Worm (Caenorhabditis elegans) whole organism, midembryonic: Measurements from ENCODE around the gene picc-1.

Source experiments
- T22C8.4 ChIP-seq: fragments of 200-800 bp; sonication (Bioruptor generic); IDR thresholded peaks from 2 replicates; pipeline ENCODE4 v1.3.6; 2022; ENCODE audit warnings: missing genetic modification characterization, missing compliant biosample characterization
- cog-1 ChIP-seq: sonication (generic microtip); optimal IDR thresholded peaks from 2 replicates; lab custom pipeline; 2016; ENCODE audit warnings: missing genetic modification characterization, missing compliant biosample characterization
- flt-1 ChIP-seq: fragments of 200-800 bp; sonication (Bioruptor generic); IDR thresholded peaks from 2 replicates; pipeline ENCODE4 v1.3.6; 2022; ENCODE audit warnings: missing genetic modification characterization, missing compliant biosample characterization
- klf-2 ChIP-seq: fragments of 200-800 bp; sonication (Bioruptor generic); conservative IDR thresholded peaks from 2 replicates; pipeline ENCODE4 v1.3.6; 2022; ENCODE audit warnings: missing genetic modification reagents, missing genetic modification characterization, missing compliant biosample characterization
- med-1 ChIP-seq: sonication (generic microtip); optimal IDR thresholded peaks from 2 replicates; lab custom pipeline; 2017; ENCODE audit warnings: missing genetic modification characterization, mild to moderate bottlenecking, missing compliant biosample characterization, antibody characterized with exemption, missing genetic modification reagents; ENCODE audit not compliant: insufficient read depth
- ref-1 ChIP-seq: fragments of 200-800 bp; sonication (Bioruptor generic); conservative IDR thresholded peaks from 2 replicates; pipeline ENCODE4 v1.3.6; 2022; ENCODE audit warnings: missing genetic modification reagents, missing genetic modification characterization, missing compliant biosample characterization
- tab-1 ChIP-seq: fragments of 200-800 bp; sonication (Bioruptor generic); IDR thresholded peaks from 2 replicates; pipeline ENCODE4 v1.3.6; 2022; ENCODE audit warnings: missing genetic modification characterization, missing compliant biosample characterization
- ztf-23 ChIP-seq: fragments of 200-800 bp; sonication (Bioruptor generic); IDR thresholded peaks from 2 replicates; pipeline ENCODE4 v1.3.6; 2022; ENCODE audit warnings: missing genetic modification reagents, missing genetic modification characterization, missing compliant biosample characterization
- ztf-29 ChIP-seq: fragments of 200-800 bp; sonication (Bioruptor generic); IDR thresholded peaks from 2 replicates; pipeline ENCODE4 v1.3.6; 2022; ENCODE audit warnings: missing genetic modification reagents, missing genetic modification characterization, missing compliant biosample characterization

picc-1 gene

ce11 chrV:5991490-5992069, 27.2 kb upstream of the picc-1 start:
- TF ChIP-seq cog-1 (tag; lab: Kevin White, UChicago): peak; percentile 60
- no peak for TF ChIP-seq ztf-29 (GFP tag; lab: Robert Waterston, UW)

- TF ChIP-seq T22C8.4 (GFP tag; lab: Robert Waterston, UW) (no peak), tab-1 (GFP tag; lab: Robert Waterston, UW) (no peak), flt-1 (GFP tag; lab: Robert Waterston, UW) (no peak), ref-1 (no peak), med-1 (no peak), ztf-23 (no peak), cog-1 (tag; lab: Kevin White, UChicago) (no peak), klf-2 (GFP tag; lab: Robert Waterston, UW) (no peak), ztf-29 (GFP tag; lab: Robert Waterston, UW) (no peak)
These were observed 23.2 kb upstream of the picc-1 start for ce11 chrV:5995598-5995997.

ce11 chrV:5996114-5996513, 22.7 kb upstream of the picc-1 start, which contains the start of gene cpg-4:
cpg-4 (plus strand) TSS chrV:5996416.
- TF ChIP-seq ref-1: no peak
- TF ChIP-seq flt-1 (GFP tag; lab: Robert Waterston, UW): no peak
- no peak for TF ChIP-seq tab-1 (GFP tag; lab: Robert Waterston, UW)
- TF ChIP-seq klf-2 (GFP tag; lab: Robert Waterston, UW): no peak
- TF ChIP-seq med-1: no peak
- TF ChIP-seq ztf-29 (GFP tag; lab: Robert Waterston, UW): no peak
- no peak for TF ChIP-seq cog-1 (tag; lab: Kevin White, UChicago)
- no peak for TF ChIP-seq ztf-23
- TF ChIP-seq T22C8.4 (GFP tag; lab: Robert Waterston, UW): no peak

ce11 chrV:6000368-6000802, 18.4 kb upstream of the picc-1 start:
- TF ChIP-seq klf-2 (GFP tag; lab: Robert Waterston, UW) (no peak), cog-1 (tag; lab: Kevin White, UChicago) (peak; percentile 88), tab-1 (GFP tag; lab: Robert Waterston, UW) (no peak)

- TF ChIP-seq ztf-29 (GFP tag; lab: Robert Waterston, UW): no peak
- no peak for TF ChIP-seq ref-1
- TF ChIP-seq med-1: no peak
- no peak for TF ChIP-seq ztf-23
- no peak for TF ChIP-seq T22C8.4 (GFP tag; lab: Robert Waterston, UW)
- TF ChIP-seq flt-1 (GFP tag; lab: Robert Waterston, UW): no peak
- no peak for TF ChIP-seq tab-1 (GFP tag; lab: Robert Waterston, UW)
- no peak for TF ChIP-seq cog-1 (tag; lab: Kevin White, UChicago)
- TF ChIP-seq klf-2 (GFP tag; lab: Robert Waterston, UW): no peak
These were observed 15.5 kb upstream of the picc-1 start, which contains the start of gene fos-1 for ce11 chrV:6003301-6003700. fos-1 (plus strand) TSS chrV:6003601.

- TF ChIP-seq T22C8.4 (GFP tag; lab: Robert Waterston, UW) (no peak), flt-1 (GFP tag; lab: Robert Waterston, UW) (no peak), cog-1 (tag; lab: Kevin White, UChicago) (no peak), tab-1 (GFP tag; lab: Robert Waterston, UW) (no peak), ref-1 (no peak), ztf-23 (no peak), ztf-29 (GFP tag; lab: Robert Waterston, UW) (no peak), klf-2 (GFP tag; lab: Robert Waterston, UW) (no peak)
These were observed 10.9 kb upstream of the picc-1 start for ce11 chrV:6007927-6008326.

ce11 chrV:6010642-6011041, 8.2 kb upstream of the picc-1 start:
- TF ChIP-seq flt-1 (GFP tag; lab: Robert Waterston, UW) (no peak), ztf-29 (GFP tag; lab: Robert Waterston, UW) (no peak), klf-2 (GFP tag; lab: Robert Waterston, UW) (no peak), ref-1 (no peak), T22C8.4 (GFP tag; lab: Robert Waterston, UW) (no peak), cog-1 (tag; lab: Kevin White, UChicago) (no peak), ztf-23 (no peak), med-1 (no peak)

ce11 chrV:6012401-6012800, 6.4 kb upstream of the picc-1 start:
- TF ChIP-seq flt-1 (GFP tag; lab: Robert Waterston, UW) (no peak), cog-1 (tag; lab: Kevin White, UChicago) (no peak), ref-1 (no peak), tab-1 (GFP tag; lab: Robert Waterston, UW) (no peak), ztf-29 (GFP tag; lab: Robert Waterston, UW) (no peak), klf-2 (GFP tag; lab: Robert Waterston, UW) (no peak), T22C8.4 (GFP tag; lab: Robert Waterston, UW) (no peak), ztf-23 (no peak), med-1 (no peak)

- TF ChIP-seq cog-1 (tag; lab: Kevin White, UChicago): no peak
- no peak for TF ChIP-seq tab-1 (GFP tag; lab: Robert Waterston, UW)
- no peak for TF ChIP-seq klf-2 (GFP tag; lab: Robert Waterston, UW)
- TF ChIP-seq ref-1: no peak
- no peak for TF ChIP-seq T22C8.4 (GFP tag; lab: Robert Waterston, UW)
- no peak for TF ChIP-seq ztf-23
- TF ChIP-seq ztf-29 (GFP tag; lab: Robert Waterston, UW): no peak
- no peak for TF ChIP-seq med-1
- TF ChIP-seq flt-1 (GFP tag; lab: Robert Waterston, UW): no peak
These were observed 3.2 kb upstream of the picc-1 start for ce11 chrV:6015546-6016089.

ce11 chrV:6016097-6016496, 2.7 kb upstream of the picc-1 start:
- TF ChIP-seq flt-1 (GFP tag; lab: Robert Waterston, UW) (no peak), ztf-29 (GFP tag; lab: Robert Waterston, UW) (no peak), ztf-23 (no peak), cog-1 (tag; lab: Kevin White, UChicago) (no peak), T22C8.4 (GFP tag; lab: Robert Waterston, UW) (no peak), tab-1 (GFP tag; lab: Robert Waterston, UW) (no peak), klf-2 (GFP tag; lab: Robert Waterston, UW) (no peak), med-1 (no peak), ref-1 (no peak)
